Worm (Caenorhabditis elegans) whole organism, young adult: ENCODE measurements around the gene ubc-26.

Experiments
- B0019.2 ChIP-seq: fragments of 200-800 bp; sonication (Bioruptor generic); conservative IDR thresholded peaks from 2 replicates; pipeline ENCODE4 v1.3.6; 2022; ENCODE audit warnings: missing genetic modification reagents, missing genetic modification characterization, missing compliant biosample characterization
- B0261.1 ChIP-seq: sonication (generic microtip); optimal IDR thresholded peaks from 2 replicates; lab custom pipeline; 2016; ENCODE audit warnings: mild to moderate bottlenecking, missing genetic modification characterization, moderate library complexity, missing compliant biosample characterization
- F10E7.11 ChIP-seq: sonication (generic microtip); optimal IDR thresholded peaks from 2 replicates; lab custom pipeline; 2017; ENCODE audit warnings: mild to moderate bottlenecking, missing genetic modification characterization, moderate library complexity, missing compliant biosample characterization
- F49E8.2 ChIP-seq: sonication (generic microtip); optimal IDR thresholded peaks from 3 replicates; lab custom pipeline; 2017; ENCODE audit warnings: missing genetic modification characterization, mild to moderate bottlenecking, missing compliant biosample characterization, antibody characterized with exemption, moderate library complexity; ENCODE audit not compliant: insufficient read depth
- F57A8.1 ChIP-seq: fragments of 200-800 bp; sonication (Bioruptor generic); optimal IDR thresholded peaks from 2 replicates; lab custom pipeline; 2018; ENCODE audit warnings: mild to moderate bottlenecking, missing genetic modification characterization, moderate library complexity, missing compliant biosample characterization
- K12H6.12 ChIP-seq: fragments of 200-800 bp; sonication (Bioruptor generic); optimal IDR thresholded peaks from 2 replicates; lab custom pipeline; 2018; ENCODE audit warnings: mild to moderate bottlenecking, missing genetic modification characterization, missing compliant biosample characterization
- Y53F4B.3 ChIP-seq: fragments of 200-800 bp; sonication (Bioruptor generic); IDR thresholded peaks from 2 replicates; pipeline ENCODE4 v1.3.6; 2022; ENCODE audit warnings: missing genetic modification reagents, missing genetic modification characterization, missing compliant biosample characterization
- Y67H2A.10 ChIP-seq: fragments of 200-800 bp; sonication (Bioruptor generic); conservative IDR thresholded peaks from 2 replicates; pipeline ENCODE4 v1.3.6; 2022; ENCODE audit warnings: missing genetic modification reagents, missing genetic modification characterization, missing compliant biosample characterization
- Y95B8A.8 ChIP-seq: fragments of 200-800 bp; sonication (Bioruptor generic); IDR thresholded peaks from 2 replicates; pipeline ENCODE4 v1.3.6; 2022; ENCODE audit warnings: missing genetic modification reagents, missing genetic modification characterization, missing compliant biosample characterization
- ama-1 ChIP-seq, 3 experiments: fragments of 150-350 bp in 1 of 3; sonication (generic microtip) in 2 of 3; optimal IDR thresholded peaks; 2 replicates each; lab custom pipeline; 2014 to 2018; ENCODE audit warnings: missing biosample characterization in 2 of 3, missing genetic modification characterization in 2 of 3, missing genetic modification reagents in 2 of 3
- aptf-3 ChIP-seq: fragments of 200-800 bp; sonication (Bioruptor generic); IDR thresholded peaks from 2 replicates; pipeline ENCODE4 v1.3.6; 2022; ENCODE audit warnings: missing genetic modification characterization, missing compliant biosample characterization
- athp-1 ChIP-seq: sonication (generic microtip); optimal IDR thresholded peaks from 2 replicates; lab custom pipeline; 2017; ENCODE audit warnings: mild to moderate bottlenecking, missing genetic modification characterization, missing compliant biosample characterization
- attf-6 ChIP-seq: fragments of 200-800 bp; sonication (Bioruptor generic); IDR thresholded peaks from 2 replicates; pipeline ENCODE4 v1.3.6; 2022; ENCODE audit warnings: missing genetic modification reagents, missing genetic modification characterization, missing compliant biosample characterization
- ccch-3 ChIP-seq: fragments of 200-800 bp; sonication (Bioruptor generic); optimal IDR thresholded peaks from 2 replicates; lab custom pipeline; 2018; ENCODE audit warnings: mild to moderate bottlenecking, missing genetic modification characterization, missing compliant biosample characterization
- ceh-100 ChIP-seq: fragments of 200-800 bp; sonication (Bioruptor generic); IDR thresholded peaks from 2 replicates; pipeline ENCODE4 v1.3.6; 2022; ENCODE audit warnings: missing genetic modification reagents, missing genetic modification characterization, missing compliant biosample characterization
- ceh-91 ChIP-seq: fragments of 200-800 bp; sonication (Bioruptor generic); IDR thresholded peaks from 2 replicates; pipeline ENCODE4 v1.3.6; 2022; ENCODE audit warnings: missing genetic modification reagents, missing genetic modification characterization, missing compliant biosample characterization
- die-1 ChIP-seq: sonication (generic microtip); optimal IDR thresholded peaks from 2 replicates; lab custom pipeline; 2016; ENCODE audit warnings: missing genotype, mild to moderate bottlenecking, missing genetic modification characterization, missing compliant biosample characterization
- dpff-1 ChIP-seq: sonication (generic microtip); optimal IDR thresholded peaks from 2 replicates; lab custom pipeline; 2017; ENCODE audit warnings: mild to moderate bottlenecking, missing genetic modification characterization, missing compliant biosample characterization
- efl-1 ChIP-seq: fragments of 150-350 bp; optimal IDR thresholded peaks from 2 replicates; lab custom pipeline; 2014; ENCODE audit warnings: missing biosample characterization, missing genetic modification reagents, missing genetic modification characterization
- egl-44 ChIP-seq: fragments of 200-800 bp; sonication (Bioruptor generic); IDR thresholded peaks from 2 replicates; pipeline ENCODE4 v1.3.6; 2022; ENCODE audit warnings: missing genetic modification reagents, missing genetic modification characterization, missing compliant biosample characterization
- ets-4 ChIP-seq: fragments of 200-800 bp; sonication (Bioruptor generic); optimal IDR thresholded peaks from 2 replicates; lab custom pipeline; 2018; ENCODE audit warnings: mild to moderate bottlenecking, missing genetic modification characterization, missing compliant biosample characterization
- fkh-3 ChIP-seq: sonication (generic microtip); optimal IDR thresholded peaks from 2 replicates; lab custom pipeline; 2016; ENCODE audit warnings: mild to moderate bottlenecking, missing genetic modification characterization, missing compliant biosample characterization
- hlh-26 ChIP-seq: fragments of 200-800 bp; sonication (Bioruptor generic); conservative IDR thresholded peaks from 2 replicates; pipeline ENCODE4 v1.3.6; 2022; ENCODE audit warnings: missing genetic modification reagents, missing genetic modification characterization, missing compliant biosample characterization
- hmg-1.2 ChIP-seq: fragments of 200-800 bp; sonication (Bioruptor generic); IDR thresholded peaks from 2 replicates; pipeline ENCODE4 v1.3.6; 2022; ENCODE audit warnings: missing genetic modification reagents, missing genetic modification characterization, missing compliant biosample characterization
- hmg-20 ChIP-seq: fragments of 200-800 bp; sonication (Bioruptor generic); IDR thresholded peaks from 2 replicates; pipeline ENCODE4 v1.3.6; 2022; ENCODE audit warnings: missing genetic modification reagents, missing genetic modification characterization, missing compliant biosample characterization
- hrde-1 ChIP-seq: sonication (generic microtip); optimal IDR thresholded peaks from 2 replicates; lab custom pipeline; 2016; ENCODE audit warnings: missing genetic modification characterization, mild to moderate bottlenecking, missing compliant biosample characterization, moderate library complexity, missing genotype, missing genetic modification reagents, borderline replicate concordance
- lin-54 ChIP-seq: fragments of 200-800 bp; sonication (Bioruptor generic); optimal IDR thresholded peaks from 2 replicates; lab custom pipeline; 2018; ENCODE audit warnings: mild to moderate bottlenecking, missing genetic modification characterization, missing compliant biosample characterization
- lir-1 ChIP-seq: fragments of 200-800 bp; sonication (Bioruptor generic); conservative IDR thresholded peaks from 2 replicates; pipeline ENCODE4 v1.3.6; 2022; ENCODE audit warnings: missing genetic modification reagents, missing genetic modification characterization, missing compliant biosample characterization
- lsl-1 ChIP-seq: fragments of 200-800 bp; sonication (Bioruptor generic); optimal IDR thresholded peaks from 2 replicates; lab custom pipeline; 2018; ENCODE audit warnings: mild to moderate bottlenecking, missing genetic modification characterization, moderate library complexity, missing compliant biosample characterization
- madf-10 ChIP-seq: sonication (generic microtip); optimal IDR thresholded peaks from 2 replicates; lab custom pipeline; 2016; ENCODE audit warnings: mild to moderate bottlenecking, missing genetic modification characterization, missing compliant biosample characterization
- madf-3 ChIP-seq: fragments of 200-800 bp; sonication (Bioruptor generic); IDR thresholded peaks from 2 replicates; pipeline ENCODE4 v1.3.6; 2022; ENCODE audit warnings: missing genetic modification reagents, missing genetic modification characterization, missing compliant biosample characterization
- mcd-1 ChIP-seq: fragments of 200-800 bp; sonication (Bioruptor generic); IDR thresholded peaks from 2 replicates; pipeline ENCODE4 v1.3.6; 2022; ENCODE audit warnings: missing genetic modification reagents, missing genetic modification characterization, missing compliant biosample characterization
- nfya-2 ChIP-seq: fragments of 200-800 bp; sonication (Bioruptor generic); IDR thresholded peaks from 2 replicates; pipeline ENCODE4 v1.3.6; 2022; ENCODE audit warnings: missing genetic modification reagents, missing genetic modification characterization, missing compliant biosample characterization
- nfyb-1 ChIP-seq: fragments of 200-800 bp; sonication (Bioruptor generic); IDR thresholded peaks from 2 replicates; pipeline ENCODE4 v1.3.6; 2022; ENCODE audit warnings: missing genetic modification reagents, missing genetic modification characterization, missing compliant biosample characterization
- nhr-120 ChIP-seq: fragments of 200-800 bp; sonication (Bioruptor generic); IDR thresholded peaks from 2 replicates; pipeline ENCODE4 v1.3.6; 2022; ENCODE audit warnings: missing genetic modification characterization, missing compliant biosample characterization
- nhr-80 ChIP-seq: sonication (generic microtip); optimal IDR thresholded peaks from 2 replicates; lab custom pipeline; 2016; ENCODE audit warnings: missing genetic modification characterization, missing compliant biosample characterization
- nhr-90 ChIP-seq: sonication (generic microtip); optimal IDR thresholded peaks from 2 replicates; lab custom pipeline; 2016; ENCODE audit warnings: missing genotype, mild to moderate bottlenecking, missing genetic modification characterization, missing compliant biosample characterization
- repo-1 ChIP-seq: sonication (generic microtip); optimal IDR thresholded peaks from 2 replicates; lab custom pipeline; 2017; ENCODE audit warnings: mild to moderate bottlenecking, missing genetic modification characterization, missing compliant biosample characterization
- sdz-38 ChIP-seq: sonication (generic microtip); optimal IDR thresholded peaks from 2 replicates; lab custom pipeline; 2016; ENCODE audit warnings: missing genotype, missing genetic modification characterization, missing compliant biosample characterization
- snpc-1.1 ChIP-seq: sonication (generic microtip); optimal IDR thresholded peaks from 2 replicates; lab custom pipeline; 2017; ENCODE audit warnings: missing genetic modification characterization, mild to moderate bottlenecking, missing compliant biosample characterization, antibody characterized with exemption, moderate library complexity, missing genotype, missing genetic modification reagents; ENCODE audit not compliant: insufficient read depth
- somi-1 ChIP-seq: fragments of 200-800 bp; sonication (Bioruptor generic); optimal IDR thresholded peaks from 2 replicates; lab custom pipeline; 2018; ENCODE audit warnings: mild to moderate bottlenecking, missing genetic modification characterization, missing compliant biosample characterization
- tbp1 ChIP-seq: fragments of 200-800 bp; sonication (Bioruptor generic); optimal IDR thresholded peaks from 2 replicates; lab custom pipeline; 2018; ENCODE audit warnings: mild to moderate bottlenecking, missing genetic modification characterization, missing compliant biosample characterization
- unc-130 ChIP-seq: sonication (generic microtip); optimal IDR thresholded peaks from 2 replicates; lab custom pipeline; 2016; ENCODE audit warnings: missing genetic modification reagents, missing genetic modification characterization, missing compliant biosample characterization
- ztf-26 ChIP-seq: sonication (generic microtip); optimal IDR thresholded peaks from 2 replicates; lab custom pipeline; 2017; ENCODE audit warnings: missing genetic modification characterization, missing compliant biosample characterization
- ztf-3 ChIP-seq: fragments of 200-800 bp; sonication (Bioruptor generic); optimal IDR thresholded peaks from 2 replicates; lab custom pipeline; 2018; ENCODE audit warnings: mild to moderate bottlenecking, missing genetic modification characterization, missing compliant biosample characterization

ubc-26 gene

DNA sequence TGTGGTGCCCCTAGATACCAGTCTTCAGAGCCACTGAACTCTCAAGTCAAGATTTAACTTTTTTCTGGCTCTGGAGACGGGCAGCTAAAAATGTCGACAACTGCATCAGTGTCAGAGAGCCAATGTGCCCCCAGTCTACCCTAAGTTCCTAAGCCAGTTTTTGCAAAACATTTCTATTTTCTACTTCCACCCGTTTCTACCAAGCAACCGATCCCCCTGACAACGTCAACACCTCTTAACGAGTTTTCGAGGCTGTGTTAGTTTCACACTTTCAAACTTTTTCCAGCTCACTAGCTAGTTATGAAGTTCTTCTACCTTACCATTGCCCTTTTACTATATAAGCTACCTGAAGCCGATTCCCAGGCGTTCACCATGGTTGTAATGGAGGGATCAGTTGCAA is 35.9 kb downstream of the ubc-26 start, which contains the start of gene Y110A2AL.5:
Gene Y110A2AL.5, plus strand, starts transcription at position 301 of the 400 bp plus-strand sequence.
- no peak for TF ChIP-seq fkh-3 (tag; lab: Kevin White, UChicago)
- no peak for TF ChIP-seq hmg-20
- no peak for TF ChIP-seq repo-1 (tag; lab: Kevin White, UChicago)
- no peak for TF ChIP-seq ztf-26 (tag; lab: Kevin White, UChicago)
- TF ChIP-seq sdz-38 (tag; lab: Kevin White, UChicago): no peak

DNA sequence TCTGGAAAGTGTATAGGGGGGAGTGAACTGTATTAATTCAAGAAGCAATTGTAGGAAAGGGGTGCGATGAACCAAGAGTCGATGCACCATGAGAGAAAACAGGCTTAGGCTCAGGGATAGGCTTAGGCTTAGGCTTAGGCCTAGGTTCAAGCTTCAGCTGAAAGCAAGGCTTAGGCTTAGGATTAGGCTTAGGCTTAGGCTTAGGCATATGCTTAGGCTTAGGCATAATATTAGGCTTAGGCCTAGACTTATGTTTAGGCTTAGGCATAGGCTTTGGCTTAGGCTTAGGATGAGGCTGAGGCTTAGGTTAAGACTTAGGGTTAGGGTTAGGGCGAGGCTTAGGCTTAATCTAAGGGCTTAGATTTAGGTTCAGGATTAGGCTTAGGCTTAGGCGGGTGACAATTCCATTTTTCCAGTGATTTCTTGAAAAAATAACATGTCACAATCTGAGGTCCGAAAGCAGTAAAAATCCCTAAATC is 37.6 kb downstream of the ubc-26 start:
- no peak for TF ChIP-seq mcd-1 (GFP tag; lab: Robert Waterston, UW)
- TF ChIP-seq ceh-91 (GFP tag; lab: Robert Waterston, UW): no peak
- no peak for TF ChIP-seq hrde-1 (tag; lab: Kevin White, UChicago)
- no peak for TF ChIP-seq somi-1 (GFP tag; lab: Kevin White, UChicago)
- TF ChIP-seq nhr-90 (tag; lab: Kevin White, UChicago): no peak
- no peak for TF ChIP-seq lir-1
- TF ChIP-seq Y67H2A.10 (GFP tag; lab: Robert Waterston, UW): no peak
- no peak for TF ChIP-seq nhr-120 (GFP tag; lab: Robert Waterston, UW)
- no peak for TF ChIP-seq madf-3 (GFP tag; lab: Robert Waterston, UW)
- TF ChIP-seq F10E7.11 (tag; lab: Kevin White, UChicago): no peak
- TF ChIP-seq dpff-1 (tag; lab: Kevin White, UChicago): no peak
- TF ChIP-seq ccch-3 (GFP tag; lab: Kevin White, UChicago): no peak
- TF ChIP-seq unc-130 (GFP tag; lab: Kevin White, UChicago): no peak
- no peak for TF ChIP-seq egl-44 (GFP tag; lab: Robert Waterston, UW)
- TF ChIP-seq B0261.1: no peak
- no peak for TF ChIP-seq Y53F4B.3
- no peak for TF ChIP-seq ceh-100 (GFP tag; lab: Robert Waterston, UW)
- no peak for TF ChIP-seq nfya-2

DNA sequence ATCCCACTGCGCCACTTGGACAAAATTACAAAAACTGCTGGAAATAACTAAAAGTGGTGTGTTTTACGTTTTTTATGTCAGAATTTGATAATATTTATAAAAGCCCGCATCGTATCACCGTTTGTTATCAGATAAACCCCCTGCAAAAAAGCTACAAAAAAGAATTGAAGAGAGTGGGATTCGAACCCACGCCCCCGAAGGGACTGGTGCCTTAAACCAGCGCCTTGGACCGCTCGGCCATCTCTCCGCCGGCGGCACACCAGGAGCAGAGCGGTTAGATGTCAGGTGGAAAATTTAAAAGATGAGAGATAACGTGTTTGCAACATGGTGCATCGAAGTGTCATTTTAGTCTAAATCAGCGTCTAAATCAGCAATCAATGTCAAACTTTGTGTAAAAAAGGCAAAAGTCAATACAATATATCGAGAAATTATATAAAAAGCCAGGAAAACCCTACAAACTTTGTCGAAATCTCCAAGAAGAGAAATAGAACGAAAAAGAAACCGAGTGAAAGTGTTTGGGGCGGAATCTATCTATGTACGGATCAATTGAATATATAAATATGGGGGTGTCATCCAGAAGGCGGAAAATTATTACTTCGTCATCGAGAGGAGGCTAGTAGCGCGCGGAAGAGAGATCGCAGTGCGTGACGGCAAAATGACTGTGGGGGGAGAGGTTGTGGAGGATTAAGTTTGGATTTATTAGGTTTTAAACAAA is 38.6 kb downstream of the ubc-26 start:
- peak; percentile 45 for TF ChIP-seq lsl-1 (GFP tag; lab: Kevin White, UChicago)
- TF ChIP-seq tbp1 (GFP tag; lab: Kevin White, UChicago): peak; percentile 90
- TF ChIP-seq attf-6 (GFP tag; lab: Robert Waterston, UW): no peak
- peak; percentile 26 for TF ChIP-seq ztf-3 (GFP tag; lab: Kevin White, UChicago)
- peak; percentile 4 for TF ChIP-seq snpc-1.1
- no peak for TF ChIP-seq hlh-26 (GFP tag; lab: Robert Waterston, UW)
- peak; percentile 15 for TF ChIP-seq F49E8.2 (tag; lab: Kevin White, UChicago)
- peak; percentile 73 for TF ChIP-seq die-1 (tag; lab: Kevin White, UChicago)
- TF ChIP-seq ama-1 (optimal IDR thresholded peaks at IDR 0.05; lab: Kevin White, UChicago): no peak
- peak in 1 of 2 experiments; percentile 7 for TF ChIP-seq ama-1 (GFP tag; optimal IDR thresholded peaks at IDR 0.05; lab: Kevin White, UChicago)
- TF ChIP-seq ets-4: no peak
- TF ChIP-seq nhr-80 (tag; lab: Kevin White, UChicago): peak; percentile 11
- no peak for TF ChIP-seq efl-1 (GFP tag; lab: Kevin White, UChicago)
- TF ChIP-seq hmg-1.2 (GFP tag; lab: Robert Waterston, UW): peak; percentile 66
- TF ChIP-seq madf-10 (tag; lab: Kevin White, UChicago): peak; percentile 18
- TF ChIP-seq lin-54: peak; percentile 31
- peak; percentile 26; the same call in 1 of the 2 replicates for TF ChIP-seq Y95B8A.8 (GFP tag; lab: Robert Waterston, UW)
- TF ChIP-seq K12H6.12 (tag; lab: Kevin White, UChicago): no peak
- TF ChIP-seq lir-1: no peak
- peak; percentile 58; the same call in 1 of the 2 replicates for TF ChIP-seq nfyb-1 (GFP tag; lab: Robert Waterston, UW)
- TF ChIP-seq F57A8.1: no peak
- TF ChIP-seq aptf-3 (GFP tag; lab: Robert Waterston, UW): no peak
- peak; percentile 3 for TF ChIP-seq athp-1 (tag; lab: Kevin White, UChicago)
- no peak for TF ChIP-seq B0019.2 (GFP tag; lab: Robert Waterston, UW)
